Fruit fly (Drosophila melanogaster): Measurements from ENCODE around the gene CG7202.

DNA sequence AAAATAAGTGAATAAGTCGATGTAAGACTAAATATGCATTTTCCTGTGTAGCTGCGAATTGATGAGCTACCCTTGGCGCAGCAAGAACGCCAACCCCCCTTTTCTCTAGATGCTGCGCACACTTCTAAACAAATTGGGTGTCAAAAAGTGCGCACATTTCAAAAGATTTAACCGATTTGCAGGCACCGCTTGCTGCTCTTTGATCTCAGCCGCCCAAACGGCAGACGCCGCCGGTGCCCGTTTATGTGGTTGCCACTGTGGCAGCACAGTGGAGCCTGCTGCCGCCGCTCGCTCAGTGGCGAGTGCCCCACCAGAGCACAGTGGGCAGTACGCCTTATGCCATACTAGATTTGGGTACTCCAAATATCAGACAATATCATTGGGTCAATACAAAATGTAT is 42.1 kb downstream of the CG7202 start:
- no peak for TF ChIP-seq CG8478 (optimal IDR thresholded peaks at IDR 0.05)
- no peak for TF ChIP-seq CTCF (optimal IDR thresholded peaks at IDR 0.05)
